Fruit fly (Drosophila melanogaster) whole organism, embryonic: ENCODE measurements around the gene Tengl3.

ENCODE experiments used
- Atf6 ChIP-seq: fragments of 200-800 bp; sonication (Bioruptor generic); IDR thresholded peaks from 2 replicates; pipeline ENCODE4 v1.3.6; 2022; ENCODE audit warnings: missing biosample characterization, missing genetic modification characterization
- BEAF-32 ChIP-seq: fragments of 200-800 bp; sonication (Bioruptor generic); optimal IDR thresholded peaks from 3 replicates; lab custom pipeline; 2017; ENCODE audit warnings: missing biosample characterization, missing genetic modification characterization, mild to moderate bottlenecking, moderate library complexity, missing genetic modification reagents
- C15 ChIP-seq: fragments of 200-800 bp; sonication (Bioruptor generic); IDR thresholded peaks from 3 replicates; pipeline ENCODE4 v1.3.6; 2022; ENCODE audit warnings: missing biosample characterization, missing genetic modification characterization
- CG13123 ChIP-seq: fragments of 200-800 bp; sonication (Bioruptor generic); optimal IDR thresholded peaks from 2 replicates; lab custom pipeline; 2016; ENCODE audit warnings: missing biosample characterization, missing genetic modification characterization
- CG14050 ChIP-seq: fragments of 200-800 bp; sonication (Bioruptor generic); IDR thresholded peaks from 3 replicates; pipeline ENCODE4 v1.3.6; 2022; ENCODE audit warnings: missing biosample characterization, missing genetic modification characterization
- CG14965 ChIP-seq: fragments of 200-800 bp; sonication (Bioruptor generic); optimal IDR thresholded peaks from 2 replicates; lab custom pipeline; 2016; ENCODE audit warnings: missing biosample characterization, missing genetic modification characterization, borderline replicate concordance
- CG16863 ChIP-seq: fragments of 200-800 bp; sonication (Bioruptor generic); optimal IDR thresholded peaks from 3 replicates; lab custom pipeline; 2016; ENCODE audit warnings: missing biosample characterization, missing genetic modification characterization
- CG17612 ChIP-seq: fragments of 200-800 bp; sonication (Bioruptor generic); IDR thresholded peaks from 2 replicates; pipeline ENCODE4 v1.3.6; 2022; ENCODE audit warnings: missing biosample characterization, missing genetic modification characterization
- CG18011 ChIP-seq: fragments of 200-800 bp; sonication (Bioruptor generic); optimal IDR thresholded peaks from 2 replicates; lab custom pipeline; 2017; ENCODE audit warnings: missing biosample characterization, missing genetic modification characterization, mild to moderate bottlenecking, moderate library complexity, missing genotype
- CG18599 ChIP-seq: fragments of 200-800 bp; sonication (Bioruptor generic); optimal IDR thresholded peaks from 3 replicates; lab custom pipeline; 2017; ENCODE audit warnings: missing biosample characterization, missing genetic modification characterization, mild to moderate bottlenecking, moderate library complexity, missing genetic modification reagents
- CG32767 ChIP-seq: fragments of 200-800 bp; sonication (Bioruptor generic); IDR thresholded peaks from 2 replicates; pipeline ENCODE4 v1.3.6; 2022; ENCODE audit warnings: missing biosample characterization, missing genetic modification characterization
- CG6854 ChIP-seq: fragments of 200-800 bp; sonication (Bioruptor generic); optimal IDR thresholded peaks from 3 replicates; lab custom pipeline; 2017; ENCODE audit warnings: missing biosample characterization, mild to moderate bottlenecking, missing genetic modification characterization
- CG7372 ChIP-seq: fragments of 200-800 bp; sonication (Bioruptor generic); IDR thresholded peaks from 2 replicates; pipeline ENCODE4 v1.3.6; 2022; ENCODE audit warnings: missing biosample characterization, missing genetic modification characterization
- CG7987 ChIP-seq: fragments of 200-800 bp; sonication (Bioruptor generic); optimal IDR thresholded peaks from 2 replicates; lab custom pipeline; 2018; ENCODE audit warnings: missing biosample characterization, mild to moderate bottlenecking, missing genetic modification characterization, moderate library complexity
- CG8290 ChIP-seq, 3 experiments: fragments of 200-800 bp; sonication (Bioruptor generic); optimal IDR thresholded peaks; 2 replicates each; lab custom pipeline; 2016 to 2019; ENCODE audit warnings: missing biosample characterization in 3 of 3, missing genetic modification characterization in 3 of 3, mild to moderate bottlenecking in 2 of 3, moderate library complexity in 1 of 3
- CG9609 ChIP-seq: fragments of 200-800 bp; sonication (Bioruptor generic); optimal IDR thresholded peaks from 3 replicates; lab custom pipeline; 2016; ENCODE audit warnings: missing biosample characterization, missing genetic modification characterization
- CHES-1-like ChIP-seq: fragments of 200-800 bp; sonication (Bioruptor generic); optimal IDR thresholded peaks from 2 replicates; lab custom pipeline; 2016; ENCODE audit warnings: missing biosample characterization, missing genetic modification characterization
- Camta ChIP-seq: fragments of 200-800 bp; sonication (Bioruptor generic); optimal IDR thresholded peaks from 2 replicates; lab custom pipeline; 2016; ENCODE audit warnings: missing biosample characterization, missing genetic modification characterization
- CrebB ChIP-seq: fragments of 200-800 bp; sonication (Bioruptor generic); optimal IDR thresholded peaks from 3 replicates; lab custom pipeline; 2018; ENCODE audit warnings: missing biosample characterization, mild to moderate bottlenecking, missing genetic modification characterization
- Dfd ChIP-seq, 2 experiments: fragments of >200 bp; optimal IDR thresholded peaks; 2 replicates each; lab custom pipeline; 2017; ENCODE audit warnings: missing biosample characterization in 2 of 2, missing genetic modification characterization in 2 of 2
- Dip3 ChIP-seq: fragments of 200-800 bp; sonication (Bioruptor generic); optimal IDR thresholded peaks from 3 replicates; lab custom pipeline; 2016; ENCODE audit warnings: missing biosample characterization, missing genetic modification characterization
- Gsc ChIP-seq: fragments of 200-800 bp; sonication (Bioruptor generic); IDR thresholded peaks from 2 replicates; pipeline ENCODE4 v1.3.6; 2022; ENCODE audit warnings: missing biosample characterization, missing genetic modification characterization
- HLHmδ ChIP-seq: fragments of 200-800 bp; sonication (Bioruptor generic); optimal IDR thresholded peaks from 2 replicates; lab custom pipeline; 2018; ENCODE audit warnings: missing biosample characterization, mild to moderate bottlenecking, missing genetic modification characterization, moderate library complexity
- Hey ChIP-seq: fragments of 200-800 bp; sonication (Bioruptor generic); optimal IDR thresholded peaks from 3 replicates; lab custom pipeline; 2018; ENCODE audit warnings: missing biosample characterization, mild to moderate bottlenecking, missing genetic modification characterization
- Hmx ChIP-seq: fragments of 200-800 bp; sonication (Bioruptor generic); optimal IDR thresholded peaks from 2 replicates; lab custom pipeline; 2016; ENCODE audit warnings: missing biosample characterization, missing genetic modification characterization
- Hr3 ChIP-seq: fragments of 200-800 bp; sonication (Bioruptor generic); optimal IDR thresholded peaks from 3 replicates; lab custom pipeline; 2016; ENCODE audit warnings: missing biosample characterization, missing genetic modification characterization
- Hr51 ChIP-seq, 2 experiments: fragments of 200-800 bp; sonication (Bioruptor generic); optimal IDR thresholded peaks; 2 replicates in 1 of 2; 3 replicates in 1 of 2; lab custom pipeline; 2016 to 2018; ENCODE audit warnings: missing biosample characterization in 2 of 2, missing genetic modification characterization in 2 of 2, mild to moderate bottlenecking in 1 of 2, moderate library complexity in 1 of 2
- MBD-R2 ChIP-seq: fragments of 200-800 bp; sonication (Bioruptor generic); IDR thresholded peaks from 2 replicates; pipeline ENCODE4 v1.3.6; 2022; ENCODE audit warnings: missing biosample characterization, missing genetic modification characterization
- MTF-1 ChIP-seq: fragments of 200-800 bp; sonication (Bioruptor generic); optimal IDR thresholded peaks from 2 replicates; lab custom pipeline; 2018; ENCODE audit warnings: missing biosample characterization, mild to moderate bottlenecking, missing genetic modification characterization, borderline replicate concordance
- NC2α ChIP-seq: fragments of 200-800 bp; sonication (Bioruptor generic); optimal IDR thresholded peaks from 2 replicates; lab custom pipeline; 2016; ENCODE audit warnings: missing biosample characterization, missing genetic modification characterization
- NC2β ChIP-seq: fragments of 200-800 bp; sonication (Bioruptor generic); optimal IDR thresholded peaks from 2 replicates; lab custom pipeline; 2016; ENCODE audit warnings: missing biosample characterization, missing genetic modification characterization
- Scr ChIP-seq: fragments of 200-800 bp; sonication (Bioruptor generic); IDR thresholded peaks from 2 replicates; pipeline ENCODE4 v1.3.6; 2022; ENCODE audit warnings: missing biosample characterization, missing genetic modification characterization; ENCODE audit not compliant: partially characterized antibody
- Spps ChIP-seq: fragments of 200-800 bp; sonication (Bioruptor generic); optimal IDR thresholded peaks from 2 replicates; lab custom pipeline; 2018; ENCODE audit warnings: missing biosample characterization, mild to moderate bottlenecking, missing genetic modification characterization
- ara ChIP-seq: fragments of 200-800 bp; sonication (Bioruptor generic); IDR thresholded peaks from 2 replicates; pipeline ENCODE4 v1.3.6; 2022; ENCODE audit warnings: missing biosample characterization, missing genetic modification characterization
- bsh ChIP-seq, 2 experiments: fragments of 200-800 bp; sonication (Bioruptor generic); optimal IDR thresholded peaks; 2 replicates each; lab custom pipeline; 2017 to 2018; ENCODE audit warnings: mild to moderate bottlenecking in 2 of 2, missing biosample characterization in 2 of 2, missing genetic modification characterization in 2 of 2, moderate library complexity in 1 of 2
- chn ChIP-seq: fragments of 200-800 bp; sonication (Bioruptor generic); optimal IDR thresholded peaks from 2 replicates; lab custom pipeline; 2016; ENCODE audit warnings: missing biosample characterization, missing genetic modification characterization
- exex ChIP-seq: fragments of 200-800 bp; sonication (Bioruptor generic); optimal IDR thresholded peaks from 4 replicates; lab custom pipeline; 2018; ENCODE audit warnings: missing biosample characterization, mild to moderate bottlenecking, missing genetic modification characterization, moderate library complexity
- eyg ChIP-seq: fragments of 200-800 bp; sonication (Bioruptor generic); optimal IDR thresholded peaks from 3 replicates; lab custom pipeline; 2016; ENCODE audit warnings: missing biosample characterization, missing genetic modification characterization
- fd102C ChIP-seq: fragments of 200-800 bp; sonication (Bioruptor generic); optimal IDR thresholded peaks from 2 replicates; lab custom pipeline; 2018; ENCODE audit warnings: missing biosample characterization, mild to moderate bottlenecking, missing genetic modification characterization, moderate library complexity
- ham ChIP-seq: fragments of 200-800 bp; sonication (Bioruptor generic); IDR thresholded peaks from 2 replicates; pipeline ENCODE4 v1.3.6; 2022; ENCODE audit warnings: missing biosample characterization, missing genetic modification characterization
- her ChIP-seq: fragments of 200-800 bp; sonication (Bioruptor generic); optimal IDR thresholded peaks from 2 replicates; lab custom pipeline; 2016; ENCODE audit warnings: missing biosample characterization, missing genetic modification characterization
- jumu ChIP-seq: fragments of 200-800 bp; sonication (Bioruptor generic); optimal IDR thresholded peaks from 3 replicates; lab custom pipeline; 2016; ENCODE audit warnings: missing biosample characterization, missing genetic modification characterization
- pfk ChIP-seq: fragments of 200-800 bp; sonication (Bioruptor generic); optimal IDR thresholded peaks from 2 replicates; lab custom pipeline; 2018; ENCODE audit warnings: missing biosample characterization, mild to moderate bottlenecking, missing genetic modification characterization, moderate library complexity
- pzg ChIP-seq: fragments of 200-800 bp; sonication (Bioruptor generic); optimal IDR thresholded peaks from 3 replicates; lab custom pipeline; 2018; ENCODE audit warnings: missing biosample characterization, mild to moderate bottlenecking, missing genetic modification characterization, moderate library complexity
- run ChIP-seq: fragments of 200-800 bp; sonication (Bioruptor generic); optimal IDR thresholded peaks from 3 replicates; lab custom pipeline; 2018; ENCODE audit warnings: missing biosample characterization, mild to moderate bottlenecking, missing genetic modification characterization
- sens ChIP-seq: fragments of 200-800 bp; sonication (Bioruptor generic); peaks from one replicate; lab custom pipeline; 2016; ENCODE audit warnings: missing biosample characterization, missing genetic modification characterization
- stwl ChIP-seq: fragments of 200-800 bp; sonication (Bioruptor generic); optimal IDR thresholded peaks from 3 replicates; lab custom pipeline; 2018; ENCODE audit warnings: missing biosample characterization, mild to moderate bottlenecking, missing genetic modification characterization, moderate library complexity
- tll ChIP-seq, 2 experiments: fragments of 200-800 bp in 1 of 2; fragments of >200 bp in 1 of 2; sonication (Bioruptor generic) in 1 of 2; optimal IDR thresholded peaks; 2 replicates each; lab custom pipeline; 2017 to 2019; ENCODE audit warnings: missing biosample characterization in 2 of 2, missing genetic modification characterization in 2 of 2, mild to moderate bottlenecking in 1 of 2, moderate library complexity in 1 of 2
- zen2 ChIP-seq: fragments of 200-800 bp; sonication (Bioruptor generic); IDR thresholded peaks from 3 replicates; pipeline ENCODE4 v1.3.6; 2022; ENCODE audit warnings: missing biosample characterization, missing genetic modification characterization; ENCODE audit not compliant: partially characterized antibody

Gene Tengl3

DNA sequence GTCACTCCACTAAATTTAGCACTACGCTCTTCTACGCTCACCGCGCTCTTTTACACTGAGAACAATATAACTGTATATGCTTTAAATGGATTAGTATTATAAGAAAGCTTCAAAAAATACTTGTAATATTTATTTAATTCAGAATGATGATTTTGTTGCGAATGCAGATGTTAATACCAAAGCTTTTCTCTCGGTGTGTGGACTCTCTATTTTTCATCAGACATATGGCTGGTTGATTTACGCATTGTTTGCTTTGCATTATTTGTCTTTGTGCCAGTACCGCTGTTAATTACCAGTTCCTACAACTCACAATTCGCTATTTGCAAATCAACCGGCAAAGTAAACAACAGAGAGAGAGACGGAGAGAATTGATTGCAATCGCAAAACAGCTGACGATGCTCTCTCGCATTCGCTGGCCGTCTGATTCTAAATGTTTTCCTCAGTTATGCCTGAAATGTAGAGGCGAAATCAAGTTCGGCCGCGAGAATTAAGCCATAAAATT lies 16.4 kb downstream of the Tengl3 start (continued):
- TF ChIP-seq sens (GFP tag; lab: Kevin White, UChicago) (peak; percentile 99), CG17612 (GFP tag; lab: Robert Waterston, UW) (peak; percentile 93), NC2α (GFP tag; lab: Kevin White, UChicago) (peak; percentile 80), CG9609 (GFP tag; lab: Kevin White, UChicago) (peak; percentile 94), bsh (GFP tag; optimal IDR thresholded peaks at IDR 0.05; lab: Kevin White, UChicago) (peak; percentile 95 to 96), Dfd (GFP tag; optimal IDR thresholded peaks at IDR 0.05; lab: Kevin White, UChicago) (no peak), Atf6 (peak; percentile 99), CG18599 (GFP tag; lab: Kevin White, UChicago) (peak; percentile 97), Gsc (GFP tag; lab: Robert Waterston, UW) (peak; percentile 81; the same call in 1 of the 2 replicates), ara (GFP tag; lab: Robert Waterston, UW) (peak; percentile 97), CG8290 (GFP tag; optimal IDR thresholded peaks at IDR 0.05; lab: Kevin White, UChicago) (peak; percentile 90), CG8290 (tag; optimal IDR thresholded peaks at IDR 0.05; lab: Kevin White, UChicago) (peak; percentile 43 to 98), BEAF-32 (peak; percentile 17), MTF-1 (GFP tag; lab: Kevin White, UChicago) (peak; percentile 92), CG13123 (peak; percentile 93), fd102C (GFP tag; lab: Kevin White, UChicago) (peak; percentile 83), eyg (GFP tag; lab: Kevin White, UChicago) (peak; percentile 92), her (GFP tag; lab: Kevin White, UChicago) (peak; percentile 90), CG14050 (peak; percentile 97), CrebB (tag; lab: Kevin White, UChicago) (peak; percentile 98), exex (tag; lab: Kevin White, UChicago) (peak; percentile 81), CG18011 (peak; percentile 91), stwl (peak; percentile 16), pfk (GFP tag; lab: Kevin White, UChicago) (no peak), ham (GFP tag; lab: Robert Waterston, UW) (peak; percentile 96), NC2β (GFP tag; lab: Kevin White, UChicago) (peak; percentile 96), Camta (GFP tag; lab: Kevin White, UChicago) (peak; percentile 93), tll (GFP tag; optimal IDR thresholded peaks at IDR 0.05; lab: Kevin White, UChicago) (peak in 1 of 2 experiments; percentile 65), CHES-1-like (GFP tag; lab: Kevin White, UChicago) (peak; percentile 98), CG7987 (GFP tag; lab: Kevin White, UChicago) (peak; percentile 89), CG14965 (GFP tag; lab: Kevin White, UChicago) (peak; percentile 61), Hmx (GFP tag; lab: Kevin White, UChicago) (peak; percentile 78), CG6854 (GFP tag; lab: Kevin White, UChicago) (peak; percentile 94), CG16863 (GFP tag; lab: Kevin White, UChicago) (peak; percentile 92), jumu (GFP tag; lab: Kevin White, UChicago) (peak; percentile 95), chn (GFP tag; lab: Kevin White, UChicago) (peak; percentile 97), Spps (tag; lab: Kevin White, UChicago) (peak; percentile 85), Scr (GFP tag; lab: Robert Waterston, UW) (no peak), Hr51 (GFP tag; optimal IDR thresholded peaks at IDR 0.05; lab: Kevin White, UChicago) (peak; percentile 95 to 96), CG32767 (GFP tag; lab: Robert Waterston, UW) (peak; percentile 96), pzg (GFP tag; lab: Kevin White, UChicago) (peak; percentile 26), Hr3 (GFP tag; lab: Kevin White, UChicago) (peak; percentile 97), MBD-R2 (peak; percentile 96), Hey (tag; lab: Kevin White, UChicago) (peak; percentile 94), CG7372 (GFP tag; lab: Robert Waterston, UW) (peak; percentile 97), zen2 (GFP tag; lab: Robert Waterston, UW) (no peak), C15 (GFP tag; lab: Robert Waterston, UW) (peak; percentile 96), HLHmδ (no peak), run (tag; lab: Kevin White, UChicago) (peak; percentile 91), Dip3 (GFP tag; lab: Kevin White, UChicago) (peak; percentile 96)
